Worm (Caenorhabditis elegans): Measurements from ENCODE around the gene R07E5.4.

ce11 chrIII:4349799-4350198, 44.8 kb upstream of the R07E5.4 start, which contains the start of gene B0285.6:
- TF ChIP-seq dao-5 (tag; optimal IDR thresholded peaks at IDR 0.05) (no peak), him-1 (tag; optimal IDR thresholded peaks at IDR 0.05) (no peak)
